Fruit fly (Drosophila melanogaster) whole organism, pupa: ENCODE data around the gene Phlpp.

Experiments used
- CG10348 ChIP-seq: fragments of 200-800 bp; sonication (Bioruptor generic); IDR thresholded peaks from 2 replicates; pipeline ENCODE4 v1.3.6; 2022; ENCODE audit warnings: missing biosample characterization, missing genetic modification characterization
- CG13204 ChIP-seq: fragments of 200-800 bp; sonication (Bioruptor generic); optimal IDR thresholded peaks from 2 replicates; lab custom pipeline; 2018; ENCODE audit warnings: missing biosample characterization, mild to moderate bottlenecking, missing genetic modification characterization, moderate library complexity
- CG17806 ChIP-seq: fragments of 200-800 bp; sonication (Bioruptor generic); optimal IDR thresholded peaks from 2 replicates; lab custom pipeline; 2018; ENCODE audit warnings: missing biosample characterization, mild to moderate bottlenecking, missing genetic modification characterization, moderate library complexity
- CG32121 ChIP-seq: fragments of 200-800 bp; sonication (Bioruptor generic); IDR thresholded peaks from 2 replicates; pipeline ENCODE4 v1.3.6; 2022; ENCODE audit warnings: missing biosample characterization, missing genetic modification characterization
- CG34367 ChIP-seq: fragments of 200-800 bp; sonication (Bioruptor generic); optimal IDR thresholded peaks from 2 replicates; lab custom pipeline; 2018; ENCODE audit warnings: missing biosample characterization, mild to moderate bottlenecking, missing genetic modification characterization
- CG4496 ChIP-seq: fragments of 200-800 bp; sonication (Bioruptor generic); IDR thresholded peaks from 3 replicates; pipeline ENCODE4 v1.3.6; 2022; ENCODE audit warnings: missing biosample characterization, missing genetic modification characterization
- CG8159 ChIP-seq: fragments of 200-800 bp; sonication (Bioruptor generic); optimal IDR thresholded peaks from 3 replicates; lab custom pipeline; 2018; ENCODE audit warnings: missing biosample characterization, mild to moderate bottlenecking, missing genetic modification characterization, moderate library complexity
- CG8301 ChIP-seq: fragments of 200-800 bp; sonication (Bioruptor generic); optimal IDR thresholded peaks from 2 replicates; lab custom pipeline; 2018; ENCODE audit warnings: missing biosample characterization, mild to moderate bottlenecking, missing genetic modification characterization
- D1 ChIP-seq: fragments of 200-800 bp; sonication (Bioruptor generic); optimal IDR thresholded peaks from 2 replicates; lab custom pipeline; 2018; ENCODE audit warnings: missing biosample characterization, mild to moderate bottlenecking, missing genetic modification characterization, moderate library complexity
- Snoo ChIP-seq: fragments of 200-800 bp; sonication (Bioruptor generic); optimal IDR thresholded peaks from 3 replicates; lab custom pipeline; 2017; ENCODE audit warnings: missing biosample characterization, mild to moderate bottlenecking, missing genetic modification characterization, inconsistent platforms
- fd96Ca ChIP-seq: fragments of 200-800 bp; sonication (Bioruptor generic); IDR thresholded peaks from 3 replicates; pipeline ENCODE4 v1.3.6; 2022; ENCODE audit warnings: missing biosample characterization, missing genetic modification characterization
- gl ChIP-seq: fragments of 200-800 bp; sonication (Bioruptor generic); optimal IDR thresholded peaks from 2 replicates; lab custom pipeline; 2018; ENCODE audit warnings: missing biosample characterization, mild to moderate bottlenecking, missing genetic modification characterization

dm6 chr2L:19079742-19080141 lies 20.8 kb downstream of the Phlpp start:
- no peak for TF ChIP-seq CG32121 (GFP tag; lab: Robert Waterston, UW)
- no peak for TF ChIP-seq CG8159 (tag; lab: Kevin White, UChicago)
- TF ChIP-seq CG13204 (GFP tag; lab: Kevin White, UChicago): no peak
- TF ChIP-seq CG4496: no peak
- no peak for TF ChIP-seq CG8301 (tag; lab: Kevin White, UChicago)
- TF ChIP-seq CG17806 (tag; lab: Kevin White, UChicago): no peak
- no peak for TF ChIP-seq CG10348 (GFP tag; lab: Robert Waterston, UW)
- no peak for TF ChIP-seq Snoo
- TF ChIP-seq gl: no peak
- TF ChIP-seq fd96Ca (GFP tag; lab: Robert Waterston, UW): no peak
- TF ChIP-seq CG34367 (tag; lab: Kevin White, UChicago): no peak
- no peak for TF ChIP-seq D1
